Worm (Caenorhabditis elegans): Measurements from ENCODE around the gene mnm-2.

mnm-2 gene

ce11 chrX:7457154-7457674 lies 32.5 kb upstream of the mnm-2 start:
- no peak for TF ChIP-seq unc-39 (tag; optimal IDR thresholded peaks at IDR 0.05)
- TF ChIP-seq crh-2 (tag; optimal IDR thresholded peaks at IDR 0.05): no peak
- TF ChIP-seq C34F6.9 (tag; optimal IDR thresholded peaks at IDR 0.05): peak; percentile 5
- TF ChIP-seq lsy-2 (tag; optimal IDR thresholded peaks at IDR 0.05): peak in 1 of 2 experiments; percentile 34

ce11 chrX:7455960-7456359 lies 31.2 kb upstream of the mnm-2 start:
- no peak for TF ChIP-seq ztf-4 (tag; optimal IDR thresholded peaks at IDR 0.05)
- no peak for TF ChIP-seq unc-39 (tag; optimal IDR thresholded peaks at IDR 0.05)
- TF ChIP-seq gmeb-1 (tag; optimal IDR thresholded peaks at IDR 0.05): no peak
- no peak for TF ChIP-seq mbf-1 (tag; optimal IDR thresholded peaks at IDR 0.05)
- no peak for TF ChIP-seq lsy-2 (tag; optimal IDR thresholded peaks at IDR 0.05)
- no peak for TF ChIP-seq nhr-11 (tag; optimal IDR thresholded peaks at IDR 0.05)
- no peak for TF ChIP-seq dmd-4 (tag; optimal IDR thresholded peaks at IDR 0.05)
- TF ChIP-seq R02D3.7 (tag; optimal IDR thresholded peaks at IDR 0.05): no peak
- no peak for TF ChIP-seq lin-39 (tag; optimal IDR thresholded peaks at IDR 0.05)
- TF ChIP-seq ztf-11 (tag; optimal IDR thresholded peaks at IDR 0.05): no peak
- no peak for TF ChIP-seq sma-9 (GFP tag; optimal IDR thresholded peaks at IDR 0.05)
- TF ChIP-seq sma-9 (tag; optimal IDR thresholded peaks at IDR 0.05): no peak
- TF ChIP-seq ceh-82 (tag; optimal IDR thresholded peaks at IDR 0.05): no peak
- no peak for TF ChIP-seq nhr-21 (tag; optimal IDR thresholded peaks at IDR 0.05)
- no peak for TF ChIP-seq skn-1 (tag; optimal IDR thresholded peaks at IDR 0.05)
- TF ChIP-seq nhr-237 (tag; optimal IDR thresholded peaks at IDR 0.05): no peak

ce11 chrX:7452606-7453005 lies 27.9 kb upstream of the mnm-2 start:
- no peak for TF ChIP-seq ceh-82 (tag; optimal IDR thresholded peaks at IDR 0.05)
- TF ChIP-seq dmd-4 (tag; optimal IDR thresholded peaks at IDR 0.05): no peak
- TF ChIP-seq crh-2 (tag; optimal IDR thresholded peaks at IDR 0.05): no peak
- no peak for TF ChIP-seq alr-1 (tag; optimal IDR thresholded peaks at IDR 0.05)
- TF ChIP-seq nhr-12 (tag; optimal IDR thresholded peaks at IDR 0.05): no peak
- no peak for TF ChIP-seq C34F6.9 (tag; optimal IDR thresholded peaks at IDR 0.05)
- no peak for TF ChIP-seq sem-4 (tag; optimal IDR thresholded peaks at IDR 0.05)

- TF ChIP-seq peb-1 (tag; optimal IDR thresholded peaks at IDR 0.05) (no peak), nhr-25 (tag; optimal IDR thresholded peaks at IDR 0.05) (no peak), elt-3 (tag; optimal IDR thresholded peaks at IDR 0.05) (no peak), lin-39 (tag; optimal IDR thresholded peaks at IDR 0.05) (no peak), lin-11 (tag; optimal IDR thresholded peaks at IDR 0.05) (no peak), egl-27 (tag; optimal IDR thresholded peaks at IDR 0.05) (no peak), skn-1 (tag; optimal IDR thresholded peaks at IDR 0.05) (no peak), R02D3.7 (tag; optimal IDR thresholded peaks at IDR 0.05) (no peak), ztf-11 (tag; optimal IDR thresholded peaks at IDR 0.05) (no peak), unc-55 (GFP tag; optimal IDR thresholded peaks at IDR 0.05) (no peak), fos-1 (tag; optimal IDR thresholded peaks at IDR 0.05) (no peak), crh-2 (tag; optimal IDR thresholded peaks at IDR 0.05) (no peak), nhr-11 (tag; optimal IDR thresholded peaks at IDR 0.05) (no peak), dmd-4 (tag; optimal IDR thresholded peaks at IDR 0.05) (no peak), zag-1 (tag; optimal IDR thresholded peaks at IDR 0.05) (no peak), aly-2 (tag; optimal IDR thresholded peaks at IDR 0.05) (no peak), nhr-21 (tag; optimal IDR thresholded peaks at IDR 0.05) (no peak), mab-5 (tag; optimal IDR thresholded peaks at IDR 0.05) (no peak), nhr-6 (tag; optimal IDR thresholded peaks at IDR 0.05) (no peak)
These were observed 22.6 kb upstream of the mnm-2 start for ce11 chrX:7447340-7447739.

ce11 chrX:7446485-7446884 lies 21.8 kb upstream of the mnm-2 start:
- peak; percentile 21 for TF ChIP-seq sma-9 (GFP tag; optimal IDR thresholded peaks at IDR 0.05)
- no peak for TF ChIP-seq sma-9 (tag; optimal IDR thresholded peaks at IDR 0.05)
- no peak for TF ChIP-seq mdl-1 (tag; optimal IDR thresholded peaks at IDR 0.05)
- TF ChIP-seq nhr-129 (tag; optimal IDR thresholded peaks at IDR 0.05): no peak
- TF ChIP-seq ZK546.5 (tag; optimal IDR thresholded peaks at IDR 0.05): no peak

ce11 chrX:7445734-7446133 lies 21.0 kb upstream of the mnm-2 start:
- TF ChIP-seq lsy-2 (tag; optimal IDR thresholded peaks at IDR 0.05): no peak
- TF ChIP-seq peb-1 (tag; optimal IDR thresholded peaks at IDR 0.05): no peak
- no peak for TF ChIP-seq lin-13 (GFP tag; optimal IDR thresholded peaks at IDR 0.05)
- TF ChIP-seq nhr-129 (tag; optimal IDR thresholded peaks at IDR 0.05): peak; percentile 32
- TF ChIP-seq sma-9 (GFP tag; optimal IDR thresholded peaks at IDR 0.05): peak; percentile 41
- TF ChIP-seq sma-9 (tag; optimal IDR thresholded peaks at IDR 0.05): no peak
- TF ChIP-seq ceh-82 (tag; optimal IDR thresholded peaks at IDR 0.05): no peak
- no peak for TF ChIP-seq ZK546.5 (tag; optimal IDR thresholded peaks at IDR 0.05)
- TF ChIP-seq mab-5 (tag; optimal IDR thresholded peaks at IDR 0.05): no peak
- TF ChIP-seq crh-2 (tag; optimal IDR thresholded peaks at IDR 0.05): peak; percentile 4
- no peak for TF ChIP-seq nhr-21 (tag; optimal IDR thresholded peaks at IDR 0.05)
- TF ChIP-seq fos-1 (tag; optimal IDR thresholded peaks at IDR 0.05): peak; percentile 34

Data from whole organism, L2 larva.